Worm (Caenorhabditis elegans): Measurements from ENCODE around the gene abts-2.

DNA sequence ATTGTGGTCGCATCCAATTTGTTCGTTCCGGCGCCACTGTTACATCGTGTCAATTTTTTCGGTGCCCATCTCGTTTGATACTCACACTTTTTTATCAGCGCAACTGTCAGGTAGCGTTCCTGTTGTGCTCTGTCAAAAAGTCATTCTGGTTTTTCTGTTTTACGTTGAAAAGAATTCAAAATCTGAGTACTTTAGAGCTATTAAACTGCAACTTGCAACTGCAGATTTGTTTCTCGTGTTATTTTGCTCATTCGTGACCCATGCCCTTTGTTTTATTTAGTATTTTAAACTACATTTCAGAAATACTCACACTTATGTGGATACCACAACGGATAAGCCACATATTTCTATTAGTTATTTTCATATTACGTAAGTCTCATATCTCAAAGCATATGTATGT lies 24.9 kb upstream of the abts-2 start, which contains the start of gene lev-8:
- TF ChIP-seq ZK185.1 (tag; optimal IDR thresholded peaks at IDR 0.05; ENCODE audit: poor library complexity, severe bottlenecking) (no peak), ceh-27 (GFP tag; optimal IDR thresholded peaks at IDR 0.05) (no peak)
